Worm (Caenorhabditis elegans) whole organism, late embryonic: ENCODE data around the gene lron-4.

Source experiments
- C08G9.2 ChIP-seq: sonication (generic microtip); optimal IDR thresholded peaks from 2 replicates; lab custom pipeline; 2016; ENCODE audit warnings: mild to moderate bottlenecking, missing genetic modification characterization, moderate library complexity, missing compliant biosample characterization
- F13H6.1 ChIP-seq: sonication (generic microtip); optimal IDR thresholded peaks from 2 replicates; lab custom pipeline; 2016; ENCODE audit warnings: missing genetic modification characterization, missing compliant biosample characterization
- K02D7.2 ChIP-seq: sonication (generic microtip); optimal IDR thresholded peaks from 2 replicates; lab custom pipeline; 2017; ENCODE audit warnings: mild to moderate bottlenecking, missing genetic modification characterization, missing compliant biosample characterization
- K09A11.1 ChIP-seq: sonication (generic microtip); optimal IDR thresholded peaks from 2 replicates; lab custom pipeline; 2017; ENCODE audit warnings: antibody characterized with exemption, mild to moderate bottlenecking, missing genetic modification characterization, missing compliant biosample characterization; ENCODE audit not compliant: insufficient read depth
- T23F11.4 ChIP-seq: fragments of 200-800 bp; sonication (Bioruptor generic); optimal IDR thresholded peaks from 2 replicates; lab custom pipeline; 2018; ENCODE audit warnings: mild to moderate bottlenecking, missing genetic modification characterization, missing compliant biosample characterization
- ahr-1 ChIP-seq: sonication (generic microtip); optimal IDR thresholded peaks from 2 replicates; lab custom pipeline; 2016; ENCODE audit warnings: missing genetic modification characterization, missing compliant biosample characterization
- ceh-14 ChIP-seq: sonication (generic microtip); optimal IDR thresholded peaks from 2 replicates; lab custom pipeline; 2016; ENCODE audit warnings: missing genotype, missing genetic modification characterization, missing compliant biosample characterization
- ceh-18 ChIP-seq: sonication (generic microtip); optimal IDR thresholded peaks from 2 replicates; lab custom pipeline; 2016; ENCODE audit warnings: missing genetic modification characterization, missing compliant biosample characterization
- ceh-22 ChIP-seq: sonication (generic microtip); optimal IDR thresholded peaks from 2 replicates; lab custom pipeline; 2017; ENCODE audit warnings: missing biosample characterization, missing genetic modification characterization
- ceh-24 ChIP-seq: sonication (generic microtip); optimal IDR thresholded peaks from 2 replicates; lab custom pipeline; 2016; ENCODE audit warnings: mild to moderate bottlenecking, missing genetic modification characterization, missing compliant biosample characterization
- ceh-30 ChIP-seq: fragments of 150-350 bp; optimal IDR thresholded peaks from 2 replicates; lab custom pipeline; 2014; ENCODE audit warnings: missing biosample characterization, missing genetic modification characterization
- ceh-34 ChIP-seq: sonication (generic microtip); optimal IDR thresholded peaks from 2 replicates; lab custom pipeline; 2016; ENCODE audit warnings: mild to moderate bottlenecking, missing genetic modification characterization, missing compliant biosample characterization
- ceh-6 ChIP-seq: fragments of 200-800 bp; sonication (Bioruptor generic); optimal IDR thresholded peaks from 2 replicates; lab custom pipeline; 2018; ENCODE audit warnings: mild to moderate bottlenecking, missing genetic modification characterization, missing compliant biosample characterization
- ceh-9 ChIP-seq: sonication (generic microtip); optimal IDR thresholded peaks from 2 replicates; lab custom pipeline; 2016; ENCODE audit warnings: mild to moderate bottlenecking, missing genetic modification characterization, inconsistent platforms, missing compliant biosample characterization
- che-1 ChIP-seq: sonication (generic microtip); optimal IDR thresholded peaks from 2 replicates; lab custom pipeline; 2016; ENCODE audit warnings: mild to moderate bottlenecking, missing genetic modification characterization, missing compliant biosample characterization
- dmd-4 ChIP-seq: sonication (generic microtip); optimal IDR thresholded peaks from 2 replicates; lab custom pipeline; 2016; ENCODE audit warnings: borderline replicate concordance, missing genetic modification characterization, missing compliant biosample characterization
- elt-4 ChIP-seq: sonication (generic microtip); optimal IDR thresholded peaks from 2 replicates; lab custom pipeline; 2016; ENCODE audit warnings: missing genetic modification characterization, missing compliant biosample characterization
- eyg-1 ChIP-seq: sonication (generic microtip); optimal IDR thresholded peaks from 2 replicates; lab custom pipeline; 2016; ENCODE audit warnings: missing genotype, missing genetic modification characterization, missing compliant biosample characterization
- fkh-10 ChIP-seq: fragments of 150-350 bp; optimal IDR thresholded peaks from 2 replicates; lab custom pipeline; 2014; ENCODE audit warnings: missing biosample characterization, missing genetic modification reagents, missing genetic modification characterization
- fkh-6 ChIP-seq: sonication (generic microtip); optimal IDR thresholded peaks from 2 replicates; lab custom pipeline; 2016; ENCODE audit warnings: missing genetic modification characterization, missing compliant biosample characterization
- gmeb-2 ChIP-seq: sonication (generic microtip); optimal IDR thresholded peaks from 2 replicates; lab custom pipeline; 2016; ENCODE audit warnings: missing genetic modification characterization, inconsistent platforms, missing compliant biosample characterization
- hlh-15 ChIP-seq: sonication (generic microtip); optimal IDR thresholded peaks from 2 replicates; lab custom pipeline; 2016; ENCODE audit warnings: missing genetic modification characterization, missing compliant biosample characterization
- hlh-30 ChIP-seq: sonication (generic microtip); optimal IDR thresholded peaks from 2 replicates; lab custom pipeline; 2017; ENCODE audit warnings: antibody characterized with exemption, missing genetic modification characterization, missing compliant biosample characterization; ENCODE audit not compliant: insufficient read depth
- lim-6 ChIP-seq: sonication (generic microtip); optimal IDR thresholded peaks from 2 replicates; lab custom pipeline; 2016; ENCODE audit warnings: missing genetic modification characterization, missing compliant biosample characterization
- lin-11 ChIP-seq: fragments of 200-800 bp; sonication (Bioruptor generic); optimal IDR thresholded peaks from 2 replicates; lab custom pipeline; 2018; ENCODE audit warnings: mild to moderate bottlenecking, missing genetic modification characterization, missing compliant biosample characterization
- madf-2 ChIP-seq: sonication (generic microtip); optimal IDR thresholded peaks from 2 replicates; lab custom pipeline; 2017; ENCODE audit warnings: missing genetic modification characterization, missing compliant biosample characterization
- nfya-1 ChIP-seq: sonication (generic microtip); optimal IDR thresholded peaks from 2 replicates; lab custom pipeline; 2017; ENCODE audit warnings: missing genetic modification characterization, mild to moderate bottlenecking, missing compliant biosample characterization, antibody characterized with exemption, moderate library complexity
- odd-2 ChIP-seq: sonication (generic microtip); optimal IDR thresholded peaks from 2 replicates; lab custom pipeline; 2017; ENCODE audit warnings: antibody characterized with exemption, mild to moderate bottlenecking, missing genetic modification characterization, missing compliant biosample characterization
- pat-9 ChIP-seq: fragments of 200-800 bp; sonication (Bioruptor generic); optimal IDR thresholded peaks from 2 replicates; lab custom pipeline; 2018; ENCODE audit warnings: mild to moderate bottlenecking, missing genetic modification characterization, moderate library complexity, missing compliant biosample characterization
- pha-2 ChIP-seq: sonication (generic microtip); optimal IDR thresholded peaks from 2 replicates; lab custom pipeline; 2017; ENCODE audit warnings: mild to moderate bottlenecking, missing genetic modification characterization, missing compliant biosample characterization
- pqm-1 ChIP-seq: sonication (generic microtip); optimal IDR thresholded peaks from 2 replicates; lab custom pipeline; 2016; ENCODE audit warnings: missing genetic modification characterization, missing compliant biosample characterization
- pros-1 ChIP-seq: fragments of 150-350 bp; optimal IDR thresholded peaks from 2 replicates; lab custom pipeline; 2014; ENCODE audit warnings: missing biosample characterization, missing genetic modification reagents, missing genetic modification characterization
- ref-2 ChIP-seq: sonication (generic microtip); optimal IDR thresholded peaks from 2 replicates; lab custom pipeline; 2016; ENCODE audit warnings: missing genetic modification characterization, missing compliant biosample characterization
- rnt-1 ChIP-seq: sonication (generic microtip); optimal IDR thresholded peaks from 2 replicates; lab custom pipeline; 2016; ENCODE audit warnings: missing genetic modification characterization, missing compliant biosample characterization
- sox-4 ChIP-seq: sonication (generic microtip); optimal IDR thresholded peaks from 2 replicates; lab custom pipeline; 2017; ENCODE audit warnings: mild to moderate bottlenecking, missing genetic modification characterization, inconsistent platforms, missing compliant biosample characterization
- syd-9 ChIP-seq: sonication (generic microtip); optimal IDR thresholded peaks from 2 replicates; lab custom pipeline; 2016; ENCODE audit warnings: mild to moderate bottlenecking, missing genetic modification characterization, moderate library complexity, missing compliant biosample characterization
- tbx-2 ChIP-seq: sonication (generic microtip); optimal IDR thresholded peaks from 2 replicates; lab custom pipeline; 2016; ENCODE audit warnings: missing genetic modification characterization, missing compliant biosample characterization
- ttx-3 ChIP-seq: sonication (generic microtip); optimal IDR thresholded peaks from 2 replicates; lab custom pipeline; 2016; ENCODE audit warnings: missing genetic modification reagents, missing genetic modification characterization, missing compliant biosample characterization
- unc-42 ChIP-seq: sonication (generic microtip); optimal IDR thresholded peaks from 2 replicates; lab custom pipeline; 2016; ENCODE audit warnings: missing genotype, missing genetic modification characterization, missing compliant biosample characterization
- unc-55 ChIP-seq: sonication (generic microtip); optimal IDR thresholded peaks from 2 replicates; lab custom pipeline; 2017; ENCODE audit warnings: missing biosample characterization, missing genetic modification reagents, missing genetic modification characterization
- ztf-16 ChIP-seq: sonication (generic microtip); optimal IDR thresholded peaks from 2 replicates; lab custom pipeline; 2017; ENCODE audit warnings: missing genetic modification characterization, missing compliant biosample characterization

Gene lron-4

ce11 chrII:8131413-8131966, 19.5 kb upstream of the lron-4 start:
- TF ChIP-seq fkh-6 (tag; lab: Kevin White, UChicago) (peak; percentile 3), T23F11.4 (GFP tag; lab: Kevin White, UChicago) (no peak), unc-42 (tag; lab: Kevin White, UChicago) (peak; percentile 8), ceh-6 (GFP tag; lab: Kevin White, UChicago) (peak; percentile 35), madf-2 (tag; lab: Kevin White, UChicago) (no peak), elt-4 (peak; percentile 43), ceh-18 (tag; lab: Kevin White, UChicago) (peak; percentile 5), nfya-1 (tag; lab: Kevin White, UChicago) (peak; percentile 16)
- TF ChIP-seq, all 69 proteins: peak for 6

- TF ChIP-seq ref-2 (tag; lab: Kevin White, UChicago) (peak; percentile 4), syd-9 (tag; lab: Kevin White, UChicago) (no peak)
Measured at ce11 chrII:8130792-8131191, 18.8 kb upstream of the lron-4 start.

ce11 chrII:8129495-8130010, 17.6 kb upstream of the lron-4 start, which contains the start of gene ulp-4:
Gene ulp-4 (plus strand): TSS chrII:8129960.
- TF ChIP-seq eyg-1 (no peak), ceh-9 (tag; lab: Kevin White, UChicago) (no peak), ceh-22 (tag; lab: Kevin White, UChicago) (no peak), ceh-30 (tag; lab: Kevin White, UChicago) (no peak), ahr-1 (tag; lab: Kevin White, UChicago) (no peak), hlh-15 (tag; lab: Kevin White, UChicago) (no peak), lim-6 (tag; lab: Kevin White, UChicago) (no peak), lin-11 (tag; lab: Kevin White, UChicago) (no peak), ztf-16 (tag; lab: Kevin White, UChicago) (no peak), pat-9 (tag; lab: Kevin White, UChicago) (no peak), che-1 (tag; lab: Kevin White, UChicago) (no peak), dmd-4 (tag; lab: Kevin White, UChicago) (no peak)

ce11 chrII:8129040-8129387, 17.1 kb upstream of the lron-4 start:
- TF ChIP-seq K09A11.1 (tag; lab: Kevin White, UChicago) (no peak), pqm-1 (tag; lab: Kevin White, UChicago) (no peak), C08G9.2 (no peak), ceh-6 (GFP tag; lab: Kevin White, UChicago) (no peak), elt-4 (no peak), K02D7.2 (no peak), ceh-14 (no peak), madf-2 (tag; lab: Kevin White, UChicago) (no peak), ceh-24 (tag; lab: Kevin White, UChicago) (no peak)
- TF ChIP-seq, all 69 proteins: peak for 0

- peak; percentile 10 for TF ChIP-seq hlh-30 (tag; lab: Kevin White, UChicago)
- TF ChIP-seq pha-2 (tag; lab: Kevin White, UChicago), result peak; percentile 1
- no peak for TF ChIP-seq unc-55 (GFP tag; lab: Kevin White, UChicago)
- TF ChIP-seq syd-9 (tag; lab: Kevin White, UChicago), result peak; percentile 70
- TF ChIP-seq gmeb-2 (tag; lab: Kevin White, UChicago), result no peak
- peak; percentile 17 for TF ChIP-seq ttx-3 (tag; lab: Kevin White, UChicago)
- TF ChIP-seq pqm-1 (tag; lab: Kevin White, UChicago), result peak; percentile 38
- peak; percentile 33 for TF ChIP-seq lin-11 (tag; lab: Kevin White, UChicago)
- peak; percentile 63 for TF ChIP-seq ceh-34 (tag; lab: Kevin White, UChicago)
- TF ChIP-seq che-1 (tag; lab: Kevin White, UChicago), result peak; percentile 57
- TF ChIP-seq odd-2 (tag; lab: Kevin White, UChicago), result no peak
- peak; percentile 52 for TF ChIP-seq pros-1
- no peak for TF ChIP-seq K02D7.2
- peak; percentile 58 for TF ChIP-seq ceh-18 (tag; lab: Kevin White, UChicago)
- peak; percentile 19 for TF ChIP-seq F13H6.1 (tag; lab: Kevin White, UChicago)
- TF ChIP-seq fkh-10, result no peak
- peak; percentile 25 for TF ChIP-seq rnt-1 (tag; lab: Kevin White, UChicago)
- TF ChIP-seq tbx-2 (tag; lab: Kevin White, UChicago), result peak; percentile 40
- TF ChIP-seq sox-4 (tag; lab: Kevin White, UChicago), result peak; percentile 63
- no peak for TF ChIP-seq elt-4
- no peak for TF ChIP-seq eyg-1
- peak; percentile 43 for TF ChIP-seq fkh-6 (tag; lab: Kevin White, UChicago)
Measured at ce11 chrII:8128273-8129039, 16.5 kb upstream of the lron-4 start.
